Worm (Caenorhabditis elegans) whole organism, L3 larva: Measurements from ENCODE around the gene exc-7.

Experiments
- R02D3.7 ChIP-seq: fragments of 150-350 bp; optimal IDR thresholded peaks from 2 replicates; lab custom pipeline; 2014; ENCODE audit warnings: missing biosample characterization, missing genetic modification characterization
- ZK546.5 ChIP-seq: sonication (generic microtip); optimal IDR thresholded peaks from 2 replicates; lab custom pipeline; 2017; ENCODE audit warnings: missing biosample characterization, missing genetic modification characterization
- aly-2 ChIP-seq: fragments of 150-350 bp; optimal IDR thresholded peaks from 2 replicates; lab custom pipeline; 2014; ENCODE audit warnings: missing biosample characterization, missing genetic modification characterization
- ama-1 ChIP-seq: fragments of 150-350 bp; optimal IDR thresholded peaks from 2 replicates; lab custom pipeline; 2018
- ceh-16 ChIP-seq: sonication (generic microtip); optimal IDR thresholded peaks from 2 replicates; lab custom pipeline; 2017; ENCODE audit warnings: missing biosample characterization, missing genetic modification characterization
- ceh-28 ChIP-seq: fragments of 150-350 bp; optimal IDR thresholded peaks from 2 replicates; lab custom pipeline; 2014; ENCODE audit warnings: missing biosample characterization, missing genetic modification reagents, missing genetic modification characterization
- ceh-82 ChIP-seq: fragments of 150-350 bp; optimal IDR thresholded peaks from 2 replicates; lab custom pipeline; 2014; ENCODE audit warnings: missing biosample characterization, missing genetic modification characterization
- egl-27 ChIP-seq: sonication (generic microtip); optimal IDR thresholded peaks from 4 replicates; lab custom pipeline; 2017; ENCODE audit warnings: missing biosample characterization, missing genetic modification reagents, missing genetic modification characterization
- egl-5 ChIP-seq: fragments of 150-350 bp; optimal IDR thresholded peaks from 2 replicates; lab custom pipeline; 2017; ENCODE audit warnings: missing biosample characterization, missing genetic modification reagents, missing genetic modification characterization, inconsistent platforms
- elt-2 ChIP-seq: sonication (generic microtip); optimal IDR thresholded peaks from 2 replicates; lab custom pipeline; 2016; ENCODE audit warnings: missing genetic modification reagents, mild to moderate bottlenecking, missing genetic modification characterization, missing compliant biosample characterization
- eor-1 ChIP-seq, 2 experiments: fragments of 150-350 bp; optimal IDR thresholded peaks; 2 replicates each; lab custom pipeline; 2014 to 2018; ENCODE audit warnings: missing biosample characterization in 2 of 2, missing genetic modification characterization in 2 of 2
- fkh-10 ChIP-seq: sonication (generic microtip); optimal IDR thresholded peaks from 2 replicates; lab custom pipeline; 2017; ENCODE audit warnings: missing biosample characterization, missing genetic modification reagents, missing genetic modification characterization
- fkh-2 ChIP-seq: fragments of 150-350 bp; optimal IDR thresholded peaks from 2 replicates; lab custom pipeline; 2014; ENCODE audit warnings: missing biosample characterization, missing genetic modification reagents, missing genetic modification characterization
- fos-1 ChIP-seq: fragments of 150-350 bp; optimal IDR thresholded peaks from 2 replicates; lab custom pipeline; 2014; ENCODE audit warnings: missing biosample characterization, missing genetic modification characterization
- jun-1 ChIP-seq: fragments of 150-350 bp; optimal IDR thresholded peaks from 2 replicates; lab custom pipeline; 2014; ENCODE audit warnings: missing biosample characterization, missing genetic modification reagents, missing genetic modification characterization
- lsy-12 ChIP-seq: sonication (generic microtip); optimal IDR thresholded peaks from 2 replicates; lab custom pipeline; 2016; ENCODE audit warnings: mild to moderate bottlenecking, missing genetic modification characterization, missing compliant biosample characterization
- mdl-1 ChIP-seq: fragments of 150-350 bp; optimal IDR thresholded peaks from 2 replicates; lab custom pipeline; 2014; ENCODE audit warnings: missing biosample characterization, missing genetic modification characterization
- mml-1 ChIP-seq: fragments of 150-350 bp; sonication (generic microtip); optimal IDR thresholded peaks from 3 replicates; lab custom pipeline; 2014; ENCODE audit warnings: missing biosample characterization, missing genetic modification characterization
- nfya-1 ChIP-seq: sonication (generic microtip); optimal IDR thresholded peaks from 2 replicates; lab custom pipeline; 2017; ENCODE audit warnings: missing genetic modification characterization, mild to moderate bottlenecking, missing compliant biosample characterization, antibody characterized with exemption, moderate library complexity; ENCODE audit not compliant: insufficient read depth
- nhr-12 ChIP-seq: fragments of 150-350 bp; optimal IDR thresholded peaks from 2 replicates; lab custom pipeline; 2014; ENCODE audit warnings: missing biosample characterization, missing genetic modification characterization
- nhr-23 ChIP-seq: fragments of 150-350 bp; optimal IDR thresholded peaks from 2 replicates; lab custom pipeline; 2014; ENCODE audit warnings: missing biosample characterization, missing genetic modification reagents, missing genetic modification characterization
- nhr-237 ChIP-seq: fragments of 150-350 bp; optimal IDR thresholded peaks from 2 replicates; lab custom pipeline; 2014; ENCODE audit warnings: missing biosample characterization, missing genetic modification characterization
- nhr-25 ChIP-seq: sonication (generic microtip); optimal IDR thresholded peaks from 2 replicates; lab custom pipeline; 2017; ENCODE audit warnings: missing biosample characterization, missing genetic modification characterization
- nhr-28 ChIP-seq: fragments of 150-350 bp; optimal IDR thresholded peaks from 2 replicates; lab custom pipeline; 2014; ENCODE audit warnings: missing biosample characterization, missing genetic modification characterization
- nhr-67 ChIP-seq: fragments of 150-350 bp; optimal IDR thresholded peaks from 2 replicates; lab custom pipeline; 2014; ENCODE audit warnings: missing biosample characterization, missing genetic modification characterization
- nhr-76 ChIP-seq: fragments of 150-350 bp; sonication (generic microtip); optimal IDR thresholded peaks from 5 replicates; lab custom pipeline; 2014; ENCODE audit warnings: missing biosample characterization, missing genetic modification characterization
- pha-4 ChIP-seq: fragments of 150-350 bp; optimal IDR thresholded peaks from 2 replicates; lab custom pipeline; 2014; ENCODE audit warnings: missing biosample characterization, missing genetic modification reagents, missing genetic modification characterization
- pqm-1 ChIP-seq: fragments of 150-350 bp; optimal IDR thresholded peaks from 2 replicates; lab custom pipeline; 2017; ENCODE audit warnings: missing biosample characterization, missing genetic modification characterization, inconsistent platforms
- sea-2 ChIP-seq: fragments of 150-350 bp; sonication (generic microtip); optimal IDR thresholded peaks from 4 replicates; lab custom pipeline; 2014; ENCODE audit warnings: missing biosample characterization, missing genetic modification reagents, missing genetic modification characterization
- skn-1 ChIP-seq: fragments of 150-350 bp; optimal IDR thresholded peaks from 2 replicates; lab custom pipeline; 2014; ENCODE audit warnings: missing biosample characterization, missing genetic modification characterization
- snpc-4 ChIP-seq: fragments of 150-350 bp; optimal IDR thresholded peaks from 2 replicates; lab custom pipeline; 2014; ENCODE audit warnings: missing biosample characterization, missing genetic modification characterization
- tbx-2 ChIP-seq: sonication (generic microtip); optimal IDR thresholded peaks from 2 replicates; lab custom pipeline; 2016; ENCODE audit warnings: mild to moderate bottlenecking, missing genetic modification characterization, missing compliant biosample characterization
- unc-39 ChIP-seq: sonication (generic microtip); optimal IDR thresholded peaks from 4 replicates; lab custom pipeline; 2017; ENCODE audit warnings: missing biosample characterization, missing genetic modification characterization
- zag-1 ChIP-seq: fragments of 150-350 bp; optimal IDR thresholded peaks from 2 replicates; lab custom pipeline; 2014; ENCODE audit warnings: missing biosample characterization, missing genetic modification characterization
- ztf-11 ChIP-seq: fragments of 150-350 bp; optimal IDR thresholded peaks from 2 replicates; lab custom pipeline; 2014; ENCODE audit warnings: missing biosample characterization, missing genetic modification characterization
- ztf-4 ChIP-seq: fragments of 150-350 bp; optimal IDR thresholded peaks from 2 replicates; lab custom pipeline; 2014; ENCODE audit warnings: missing biosample characterization, missing genetic modification characterization

exc-7 gene

ce11 chrII:9607137-9607536, 31.4 kb downstream of the exc-7 start:
- TF ChIP-seq fos-1 (tag; lab: Kevin White, UChicago) = no peak
- no peak for TF ChIP-seq nhr-12 (tag; lab: Kevin White, UChicago)
- peak; percentile 6 for TF ChIP-seq pha-4 (tag; lab: Kevin White, UChicago)
- no peak for TF ChIP-seq nfya-1 (tag; lab: Kevin White, UChicago)
- peak; percentile 44 for TF ChIP-seq pqm-1
- TF ChIP-seq jun-1 (tag; lab: Kevin White, UChicago) = no peak
- TF ChIP-seq egl-5 (tag; lab: Kevin White, UChicago) = no peak
- no peak for TF ChIP-seq ceh-82
- no peak for TF ChIP-seq ztf-4 (tag; lab: Kevin White, UChicago)
- TF ChIP-seq unc-39 (tag; lab: Kevin White, UChicago) = no peak
- TF ChIP-seq ceh-16 = no peak
- peak; percentile 53 for TF ChIP-seq elt-2 (tag; lab: Kevin White, UChicago)

ce11 chrII:9609296-9609695, 33.5 kb downstream of the exc-7 start, which contains the start of gene pap-2:
TSS of gene pap-2 (minus strand) at chrII:9609396.
- TF ChIP-seq nhr-237 (tag; lab: Kevin White, UChicago) (no peak), pqm-1 (no peak), ceh-28 (tag; lab: Kevin White, UChicago) (no peak), nhr-76 (tag; lab: Kevin White, UChicago) (no peak), nhr-23 (tag; lab: Kevin White, UChicago) (no peak), eor-1 (tag; optimal IDR thresholded peaks at IDR 0.05; lab: Kevin White, UChicago) (no peak), mml-1 (no peak)

- TF ChIP-seq zag-1 (no peak), pqm-1 (no peak), fkh-10 (no peak), ama-1 (lab: Kevin White, UChicago) (no peak), ZK546.5 (tag; lab: Kevin White, UChicago) (no peak), R02D3.7 (tag; lab: Kevin White, UChicago) (no peak), ztf-11 (tag; lab: Kevin White, UChicago) (no peak), nhr-67 (tag; lab: Kevin White, UChicago) (no peak), fkh-2 (tag; lab: Kevin White, UChicago) (no peak), sea-2 (GFP tag; lab: Kevin White, UChicago) (no peak)
- TF ChIP-seq, all 47 proteins: peak for 0
Measured at ce11 chrII:9611347-9611923, 35.7 kb downstream of the exc-7 start, which contains the start of the genes T15H9.5 and T15H9.4. TSS of gene T15H9.5 (minus strand) at chrII:9611447. TSS of gene T15H9.4 (plus strand) at chrII:9611873.

DNA sequence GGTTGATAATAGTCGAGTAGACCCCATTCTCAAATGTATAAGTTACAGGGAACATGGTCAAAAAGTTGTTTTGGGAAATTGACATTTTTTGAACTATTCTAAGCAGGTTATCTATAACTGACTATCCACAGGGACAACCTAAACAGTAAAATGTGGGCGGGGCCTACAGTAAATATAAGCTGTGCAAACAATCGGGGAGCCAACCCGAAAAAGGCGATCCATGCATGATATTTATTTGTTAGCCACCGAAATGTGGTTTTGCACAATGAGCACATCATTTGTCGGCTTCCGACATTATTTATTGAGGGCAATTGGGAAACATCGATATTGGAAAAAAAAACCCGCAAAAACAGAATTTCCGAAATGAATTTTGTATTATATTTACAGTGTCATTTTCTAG, 39.0 kb downstream of the exc-7 start, which contains the start of gene hlh-6:
TSS of gene hlh-6 (minus strand) at position 101 of the 400 bp plus-strand sequence.
- no peak for TF ChIP-seq ZK546.5 (tag; lab: Kevin White, UChicago)
- no peak for TF ChIP-seq tbx-2
- no peak for TF ChIP-seq nhr-12 (tag; lab: Kevin White, UChicago)
- TF ChIP-seq nhr-67 (tag; lab: Kevin White, UChicago) = no peak
- TF ChIP-seq lsy-12 (tag; lab: Kevin White, UChicago) = no peak
- no peak for TF ChIP-seq snpc-4 (tag; lab: Kevin White, UChicago)
- no peak for TF ChIP-seq jun-1 (tag; lab: Kevin White, UChicago)
- TF ChIP-seq nhr-25 = no peak
- no peak for TF ChIP-seq egl-27
- no peak for TF ChIP-seq nhr-28 (tag; lab: Kevin White, UChicago)
- no peak for TF ChIP-seq aly-2
- TF ChIP-seq skn-1 (tag; lab: Kevin White, UChicago) = no peak
- TF ChIP-seq mdl-1 = no peak
- no peak for TF ChIP-seq nhr-76 (tag; lab: Kevin White, UChicago)
- no peak for TF ChIP-seq zag-1
- TF ChIP-seq fkh-2 (tag; lab: Kevin White, UChicago) = no peak
